Fruit fly (Drosophila melanogaster): ENCODE data around the gene CG17768.

Gene CG17768

DNA sequence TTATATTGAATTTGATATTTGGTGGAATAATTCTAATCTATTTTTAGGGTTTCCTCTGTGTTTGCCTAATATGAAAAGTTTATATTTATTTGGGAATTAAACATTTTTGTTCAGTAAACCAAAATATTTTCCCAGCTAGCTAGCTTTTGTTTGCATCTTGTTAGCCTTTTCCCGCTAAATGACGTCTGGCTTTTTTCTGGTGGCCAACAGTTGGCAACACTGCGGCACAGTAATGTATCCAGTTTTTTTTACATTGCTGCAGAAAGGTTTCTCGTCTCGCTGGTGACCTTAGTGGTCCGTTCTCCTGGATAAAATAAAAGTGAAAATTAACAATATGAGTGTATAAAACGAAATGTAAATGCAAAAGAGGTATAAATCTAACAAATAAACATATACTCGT is 40.8 kb downstream of the CG17768 start, which contains the start of gene lft:
TSS of gene lft (plus strand) at position 243 of the 400 bp plus-strand sequence.
- TF ChIP-seq EcR (GFP tag; optimal IDR thresholded peaks at IDR 0.05) (no peak), usp (GFP tag; optimal IDR thresholded peaks at IDR 0.05) (no peak), CG8478 (optimal IDR thresholded peaks at IDR 0.05) (no peak), pan (optimal IDR thresholded peaks at IDR 0.05) (no peak), Dll (optimal IDR thresholded peaks at IDR 0.05) (no peak), psq (optimal IDR thresholded peaks at IDR 0.05) (no peak)

DNA sequence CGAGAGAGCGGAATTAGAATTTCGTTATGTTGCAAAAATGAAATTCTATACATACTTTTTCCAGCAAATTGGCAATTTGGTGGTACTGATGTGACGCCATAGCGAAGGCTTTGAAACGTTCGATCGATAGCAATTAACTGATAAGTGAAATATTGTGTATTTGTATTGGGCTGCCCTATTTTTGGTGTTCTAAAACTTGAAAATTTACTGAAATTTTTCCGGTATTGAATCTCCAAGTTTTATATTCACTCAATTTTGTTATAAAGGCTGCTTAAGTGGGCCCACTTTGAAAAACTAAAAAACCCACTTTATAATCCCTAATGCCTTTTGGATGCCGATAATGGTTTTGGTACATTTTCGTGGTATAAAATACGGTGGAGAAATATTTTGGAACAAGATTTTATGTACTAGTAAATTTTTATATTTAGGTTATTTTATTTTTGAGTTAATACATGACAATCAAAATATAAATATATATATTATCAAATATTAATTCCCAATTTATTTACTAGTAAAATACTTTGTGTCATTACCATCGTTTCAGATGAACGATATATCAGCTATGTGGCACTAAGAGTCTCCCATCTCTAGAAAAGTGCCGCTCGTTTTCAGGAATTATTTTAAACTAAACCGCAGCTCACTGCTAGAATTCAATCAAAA is 42.5 kb downstream of the CG17768 start, which contains the start of the genes Cand1 and pim:
TSS of gene Cand1 (minus strand) at position 300 of the 660 bp plus-strand sequence.
TSS of gene pim (plus strand) at position 582 of the 660 bp plus-strand sequence.
- TF ChIP-seq psq (optimal IDR thresholded peaks at IDR 0.05) (no peak), pan (optimal IDR thresholded peaks at IDR 0.05) (no peak), EcR (GFP tag; optimal IDR thresholded peaks at IDR 0.05) (no peak), Dll (optimal IDR thresholded peaks at IDR 0.05) (no peak), usp (GFP tag; optimal IDR thresholded peaks at IDR 0.05) (no peak), CG8478 (optimal IDR thresholded peaks at IDR 0.05) (no peak)

- no peak for TF ChIP-seq usp (GFP tag; optimal IDR thresholded peaks at IDR 0.05)
- no peak for TF ChIP-seq CG8478 (optimal IDR thresholded peaks at IDR 0.05)
- TF ChIP-seq EcR (GFP tag; optimal IDR thresholded peaks at IDR 0.05): no peak
- no peak for TF ChIP-seq Dll (optimal IDR thresholded peaks at IDR 0.05)
- TF ChIP-seq psq (optimal IDR thresholded peaks at IDR 0.05): no peak
- no peak for TF ChIP-seq pan (optimal IDR thresholded peaks at IDR 0.05)
Observed at dm6 chr2L:10356508-10356907, 48.5 kb downstream of the CG17768 start, which contains the start of the genes CtsL4 and ClpP. Gene CtsL4, minus strand, starts transcription at chr2L:10356597. Gene ClpP, plus strand, starts transcription at chr2L:10356795.

DNA sequence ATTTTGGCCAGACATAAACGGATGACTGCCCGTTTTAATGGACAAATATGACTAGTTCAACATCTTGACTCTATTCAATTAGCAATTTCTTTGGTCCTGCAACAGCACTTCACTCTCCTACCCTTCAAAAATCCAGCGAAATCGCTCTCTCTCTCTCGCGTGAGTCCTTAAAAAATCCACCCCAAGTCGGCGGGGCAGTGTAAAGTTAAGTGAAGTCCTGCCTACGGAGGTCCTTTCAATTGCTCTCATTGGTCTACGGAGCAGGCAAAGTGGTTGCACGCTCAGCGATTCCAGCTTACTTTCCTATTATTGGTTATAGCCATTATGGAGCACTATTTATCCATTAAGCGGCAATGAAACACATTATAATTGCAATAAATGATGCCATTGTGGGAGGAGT is 51.1 kb downstream of the CG17768 start, which contains the start of gene CG34367:
TSS of gene CG34367 (minus strand) at position 35 of the 400 bp plus-strand sequence.
- no peak for TF ChIP-seq usp (GFP tag; optimal IDR thresholded peaks at IDR 0.05)
- TF ChIP-seq Dll (optimal IDR thresholded peaks at IDR 0.05): no peak
- TF ChIP-seq pan (optimal IDR thresholded peaks at IDR 0.05): no peak
- TF ChIP-seq psq (optimal IDR thresholded peaks at IDR 0.05): no peak
- no peak for TF ChIP-seq CG8478 (optimal IDR thresholded peaks at IDR 0.05)
- no peak for TF ChIP-seq EcR (GFP tag; optimal IDR thresholded peaks at IDR 0.05)

All from whole organism.